Worm (Caenorhabditis elegans) whole organism, L4/young adult: ENCODE measurements around the gene dpy-11.

Experiments used
- W03F9.2 ChIP-seq: fragments of 150-350 bp; optimal IDR thresholded peaks from 2 replicates; lab custom pipeline; 2014; ENCODE audit warnings: missing biosample characterization, missing genetic modification characterization
- him-1 ChIP-seq: sonication (generic microtip); optimal IDR thresholded peaks from 2 replicates; lab custom pipeline; 2016; ENCODE audit warnings: missing genotype, missing genetic modification reagents, missing genetic modification characterization, missing compliant biosample characterization

- TF ChIP-seq him-1 (tag; lab: Kevin White, UChicago) (no peak), W03F9.2 (tag; lab: Kevin White, UChicago) (peak; percentile 23)
Measured at ce11 chrV:6496611-6497158, 18.4 kb downstream of the dpy-11 start, which contains the start of gene dgtr-1.
